Worm (Caenorhabditis elegans) whole organism, L3 larva: ENCODE results near the gene ZK971.1.

Source experiments
- fos-1 ChIP-seq: fragments of 150-350 bp; optimal IDR thresholded peaks from 2 replicates; lab custom pipeline; 2014; ENCODE audit warnings: missing biosample characterization, missing genetic modification characterization
- nhr-11 ChIP-seq: fragments of 150-350 bp; optimal IDR thresholded peaks from 2 replicates; lab custom pipeline; 2014; ENCODE audit warnings: missing biosample characterization, missing genetic modification characterization
- nhr-12 ChIP-seq: fragments of 150-350 bp; optimal IDR thresholded peaks from 2 replicates; lab custom pipeline; 2014; ENCODE audit warnings: missing biosample characterization, missing genetic modification characterization
- nhr-23 ChIP-seq: fragments of 150-350 bp; optimal IDR thresholded peaks from 2 replicates; lab custom pipeline; 2014; ENCODE audit warnings: missing biosample characterization, missing genetic modification reagents, missing genetic modification characterization
- nhr-43 ChIP-seq: sonication (generic microtip); optimal IDR thresholded peaks from 2 replicates; lab custom pipeline; 2016; ENCODE audit warnings: mild to moderate bottlenecking, missing genetic modification characterization, missing compliant biosample characterization; ENCODE audit not compliant: poor library complexity, severe bottlenecking
- nhr-76 ChIP-seq: fragments of 150-350 bp; sonication (generic microtip); optimal IDR thresholded peaks from 5 replicates; lab custom pipeline; 2014; ENCODE audit warnings: missing biosample characterization, missing genetic modification characterization
- sea-2 ChIP-seq: fragments of 150-350 bp; sonication (generic microtip); optimal IDR thresholded peaks from 4 replicates; lab custom pipeline; 2014; ENCODE audit warnings: missing biosample characterization, missing genetic modification reagents, missing genetic modification characterization
- tbx-2 ChIP-seq: sonication (generic microtip); optimal IDR thresholded peaks from 2 replicates; lab custom pipeline; 2016; ENCODE audit warnings: mild to moderate bottlenecking, missing genetic modification characterization, missing compliant biosample characterization
- unc-62 ChIP-seq: fragments of 150-350 bp; sonication (generic microtip); optimal IDR thresholded peaks from 4 replicates; lab custom pipeline; 2014; ENCODE audit warnings: missing biosample characterization, missing genetic modification reagents, missing genetic modification characterization
- zag-1 ChIP-seq: fragments of 150-350 bp; optimal IDR thresholded peaks from 2 replicates; lab custom pipeline; 2014; ENCODE audit warnings: missing biosample characterization, missing genetic modification characterization
- ztf-11 ChIP-seq: fragments of 150-350 bp; optimal IDR thresholded peaks from 2 replicates; lab custom pipeline; 2014; ENCODE audit warnings: missing biosample characterization, missing genetic modification characterization

ce11 chrII:10248355-10249041 is 31.0 kb downstream of the ZK971.1 start, which contains the start of gene atad-3:
- TF ChIP-seq tbx-2 (peak; percentile 76), fos-1 (tag; lab: Kevin White, UChicago) (peak; percentile 26), nhr-11 (tag; lab: Kevin White, UChicago) (peak; percentile 93), ztf-11 (tag; lab: Kevin White, UChicago) (no peak), nhr-43 (tag; lab: Kevin White, UChicago) (peak; percentile 91), unc-62 (GFP tag; lab: Kevin White, UChicago) (peak; percentile 6), nhr-76 (tag; lab: Kevin White, UChicago) (no peak), zag-1 (no peak), nhr-23 (tag; lab: Kevin White, UChicago) (peak; percentile 83), sea-2 (GFP tag; lab: Kevin White, UChicago) (no peak), nhr-12 (tag; lab: Kevin White, UChicago) (no peak)
